Worm (Caenorhabditis elegans) whole organism, mixed stage, embryonic: ENCODE results near the gene pmpl-1.
A peak's percentile ranks its signal among the peaks of the same experiment; 100 is the strongest.

Experiments used
- elt-1 ChIP-seq: sonication (generic microtip); optimal IDR thresholded peaks from 2 replicates; lab custom pipeline; 2017; ENCODE audit warnings: missing genetic modification characterization, mild to moderate bottlenecking, missing compliant biosample characterization, antibody characterized with exemption, moderate library complexity, borderline replicate concordance; ENCODE audit not compliant: insufficient read depth
- mep-1 ChIP-seq: fragments of 150-350 bp; optimal IDR thresholded peaks from 2 replicates; lab custom pipeline; 2017; ENCODE audit warnings: missing biosample characterization, missing genetic modification reagents, missing genetic modification characterization, inconsistent platforms
- nhr-12 ChIP-seq: fragments of 150-350 bp; optimal IDR thresholded peaks from 2 replicates; lab custom pipeline; 2014; ENCODE audit warnings: missing biosample characterization, missing genetic modification characterization

- TF ChIP-seq mep-1 (peak; percentile 53), elt-1 (no peak), nhr-12 (tag; lab: Kevin White, UChicago) (no peak)
These were observed 15.5 kb downstream of the pmpl-1 start, which contains the start of gene F35A5.8 for ce11 chrX:3803314-3803713.
